Worm (Caenorhabditis elegans) whole organism, L4 larva: ENCODE results near the gene set-25.
A peak's percentile ranks its signal among the peaks of the same experiment; 100 is the strongest.

Experiments
- D1046.2 ChIP-seq: fragments of 200-800 bp; sonication (Bioruptor generic); IDR thresholded peaks from 2 replicates; pipeline ENCODE4 v1.3.6; 2022; ENCODE audit warnings: missing genetic modification characterization, missing compliant biosample characterization
- F37D6.2 ChIP-seq: sonication (generic microtip); optimal IDR thresholded peaks from 2 replicates; lab custom pipeline; 2016; ENCODE audit warnings: mild to moderate bottlenecking, missing genetic modification characterization, missing compliant biosample characterization
- F49E8.2 ChIP-seq: sonication (generic microtip); optimal IDR thresholded peaks from 2 replicates; lab custom pipeline; 2016; ENCODE audit warnings: missing compliant biosample characterization, mild to moderate bottlenecking, missing genetic modification characterization, borderline replicate concordance
- T26A8.4 ChIP-seq: fragments of 200-800 bp; sonication (Bioruptor generic); IDR thresholded peaks from 2 replicates; pipeline ENCODE4 v1.3.6; 2022; ENCODE audit warnings: missing genetic modification characterization, missing compliant biosample characterization
- ZK337.2 ChIP-seq: fragments of 200-800 bp; sonication (Bioruptor generic); IDR thresholded peaks from 2 replicates; pipeline ENCODE4 v1.3.6; 2022; ENCODE audit warnings: missing genetic modification reagents, missing genetic modification characterization, missing compliant biosample characterization
- aha-1 ChIP-seq: fragments of 150-350 bp; peaks from one replicate; lab custom pipeline; 2014; ENCODE audit warnings: missing biosample characterization, missing genetic modification characterization
- ama-1 ChIP-seq: fragments of 150-350 bp; optimal IDR thresholded peaks from 2 replicates; lab custom pipeline; 2014; ENCODE audit warnings: inconsistent platforms, mixed read lengths
- attf-4 ChIP-seq: sonication (generic microtip); optimal IDR thresholded peaks from 3 replicates; lab custom pipeline; 2017; ENCODE audit warnings: missing biosample characterization, missing genetic modification characterization
- ceh-20 ChIP-seq: fragments of 200-800 bp; sonication (Bioruptor generic); IDR thresholded peaks from 2 replicates; pipeline ENCODE4 v1.3.6; 2022; ENCODE audit warnings: missing genetic modification reagents, missing genetic modification characterization, missing compliant biosample characterization
- ceh-28 ChIP-seq: fragments of 150-350 bp; optimal IDR thresholded peaks from 2 replicates; lab custom pipeline; 2014; ENCODE audit warnings: missing biosample characterization, missing genetic modification reagents, missing genetic modification characterization
- ceh-62 ChIP-seq: sonication (generic microtip); optimal IDR thresholded peaks from 2 replicates; lab custom pipeline; 2017; ENCODE audit warnings: missing biosample characterization, missing genetic modification characterization
- ceh-82 ChIP-seq: sonication (generic microtip); optimal IDR thresholded peaks from 2 replicates; lab custom pipeline; 2017; ENCODE audit warnings: missing biosample characterization, missing genetic modification characterization
- cey-2 ChIP-seq: sonication (generic microtip); optimal IDR thresholded peaks from 3 replicates; lab custom pipeline; 2017; ENCODE audit warnings: missing genetic modification characterization, mild to moderate bottlenecking, missing compliant biosample characterization, antibody characterized with exemption, borderline replicate concordance; ENCODE audit not compliant: insufficient read depth
- ctbp-1 ChIP-seq: fragments of 200-800 bp; sonication (Bioruptor generic); IDR thresholded peaks from 2 replicates; pipeline ENCODE4 v1.3.6; 2022; ENCODE audit warnings: missing genetic modification reagents, missing genetic modification characterization, missing compliant biosample characterization
- daf-12 ChIP-seq: fragments of 150-350 bp; optimal IDR thresholded peaks from 2 replicates; lab custom pipeline; 2014; ENCODE audit warnings: missing biosample characterization, missing genetic modification reagents, missing genetic modification characterization
- daf-16 ChIP-seq, 3 experiments: sonication (generic microtip); optimal IDR thresholded peaks; 2 replicates each; lab custom pipeline; 2016 to 2017; ENCODE audit warnings: missing genetic modification characterization in 3 of 3, missing genetic modification reagents in 3 of 3, mild to moderate bottlenecking in 2 of 3, missing compliant biosample characterization in 2 of 3, missing biosample characterization in 1 of 3, moderate library complexity in 1 of 3
- dmd-6 ChIP-seq: fragments of 200-800 bp; sonication (Bioruptor generic); IDR thresholded peaks from 2 replicates; pipeline ENCODE4 v1.3.6; 2022; ENCODE audit warnings: missing genetic modification reagents, missing genetic modification characterization, missing compliant biosample characterization
- dpl-1 ChIP-seq: fragments of 150-350 bp; optimal IDR thresholded peaks from 2 replicates; lab custom pipeline; 2014; ENCODE audit warnings: missing biosample characterization, missing genetic modification reagents, missing genetic modification characterization
- dve-1 ChIP-seq: sonication (generic microtip); optimal IDR thresholded peaks from 2 replicates; lab custom pipeline; 2017; ENCODE audit warnings: antibody characterized with exemption, mild to moderate bottlenecking, missing genetic modification characterization, missing compliant biosample characterization; ENCODE audit not compliant: insufficient read depth
- egl-27 ChIP-seq: sonication (generic microtip); optimal IDR thresholded peaks from 3 replicates; lab custom pipeline; 2017; ENCODE audit warnings: missing biosample characterization, missing genetic modification reagents, missing genetic modification characterization
- egl-43 ChIP-seq: fragments of 200-800 bp; sonication (Bioruptor generic); IDR thresholded peaks from 2 replicates; pipeline ENCODE4 v1.3.6; 2022; ENCODE audit warnings: missing genetic modification reagents, missing genetic modification characterization, missing compliant biosample characterization
- fkh-10 ChIP-seq: fragments of 150-350 bp; optimal IDR thresholded peaks from 2 replicates; lab custom pipeline; 2014; ENCODE audit warnings: missing biosample characterization, missing genetic modification reagents, missing genetic modification characterization
- hif-1 ChIP-seq, 2 experiments: sonication (generic microtip); optimal IDR thresholded peaks; 2 replicates each; lab custom pipeline; 2016 to 2017; ENCODE audit warnings: missing compliant biosample characterization in 2 of 2, missing genetic modification characterization in 2 of 2, missing genetic modification reagents in 2 of 2, missing genotype in 2 of 2, mild to moderate bottlenecking in 1 of 2
- hlh-11 ChIP-seq: fragments of 200-800 bp; sonication (Bioruptor generic); optimal IDR thresholded peaks from 2 replicates; lab custom pipeline; 2018; ENCODE audit warnings: mild to moderate bottlenecking, missing genetic modification characterization, missing compliant biosample characterization
- hlh-30 ChIP-seq: sonication (generic microtip); optimal IDR thresholded peaks from 2 replicates; lab custom pipeline; 2017; ENCODE audit warnings: antibody characterized with exemption, mild to moderate bottlenecking, missing genetic modification characterization, missing compliant biosample characterization; ENCODE audit not compliant: insufficient read depth
- hmg-1.1 ChIP-seq: fragments of 200-800 bp; sonication (Bioruptor generic); IDR thresholded peaks from 2 replicates; pipeline ENCODE4 v1.3.6; 2022; ENCODE audit warnings: missing genetic modification reagents, missing genetic modification characterization, missing compliant biosample characterization
- lin-38 ChIP-seq: fragments of 200-800 bp; sonication (Bioruptor generic); IDR thresholded peaks from 2 replicates; pipeline ENCODE4 v1.3.6; 2022; ENCODE audit warnings: missing genetic modification reagents, missing genetic modification characterization, missing compliant biosample characterization
- lin-39 ChIP-seq: fragments of 150-350 bp; optimal IDR thresholded peaks from 2 replicates; lab custom pipeline; 2014; ENCODE audit warnings: missing biosample characterization, missing genetic modification reagents, missing genetic modification characterization
- lir-3 ChIP-seq: sonication (generic microtip); optimal IDR thresholded peaks from 2 replicates; lab custom pipeline; 2016; ENCODE audit warnings: mild to moderate bottlenecking, missing genetic modification characterization, missing compliant biosample characterization
- lsy-2 ChIP-seq, 2 experiments: fragments of 150-350 bp in 1 of 2; sonication (generic microtip) in 1 of 2; optimal IDR thresholded peaks; 2 replicates each; lab custom pipeline; 2014 to 2017; ENCODE audit warnings: missing biosample characterization in 2 of 2, missing genetic modification characterization in 2 of 2
- madf-5 ChIP-seq, 2 experiments: fragments of 200-800 bp; sonication (Bioruptor generic); IDR thresholded peaks; 2 replicates each; pipeline ENCODE4 v1.3.6; 2022; ENCODE audit warnings: missing compliant biosample characterization in 2 of 2, missing genetic modification characterization in 2 of 2
- madf-9 ChIP-seq: fragments of 200-800 bp; sonication (Bioruptor generic); conservative IDR thresholded peaks from 2 replicates; pipeline ENCODE4 v1.3.6; 2022; ENCODE audit warnings: missing genetic modification reagents, missing genetic modification characterization, missing compliant biosample characterization
- mdl-1 ChIP-seq, 2 experiments: fragments of 150-350 bp in 1 of 2; sonication (generic microtip) in 1 of 2; optimal IDR thresholded peaks; 2 replicates each; lab custom pipeline; 2014 to 2017; ENCODE audit warnings: missing biosample characterization in 2 of 2, missing genetic modification characterization in 2 of 2
- mdt-29 ChIP-seq: fragments of 200-800 bp; sonication (Bioruptor generic); IDR thresholded peaks from 2 replicates; pipeline ENCODE4 v1.3.6; 2022; ENCODE audit warnings: missing genetic modification reagents, missing genetic modification characterization, missing compliant biosample characterization
- mep-1 ChIP-seq: fragments of 150-350 bp; sonication (generic microtip); optimal IDR thresholded peaks from 3 replicates; lab custom pipeline; 2014; ENCODE audit warnings: missing biosample characterization, missing genetic modification characterization
- nhr-11 ChIP-seq: fragments of 150-350 bp; optimal IDR thresholded peaks from 2 replicates; lab custom pipeline; 2014; ENCODE audit warnings: missing biosample characterization, missing genetic modification characterization
- nhr-111 ChIP-seq: fragments of 200-800 bp; sonication (Bioruptor generic); optimal IDR thresholded peaks from 2 replicates; lab custom pipeline; 2018; ENCODE audit warnings: mild to moderate bottlenecking, missing genetic modification characterization, missing compliant biosample characterization
- nhr-6 ChIP-seq: fragments of 150-350 bp; optimal IDR thresholded peaks from 2 replicates; lab custom pipeline; 2014; ENCODE audit warnings: missing biosample characterization, missing genetic modification characterization
- rbr-2 ChIP-seq: sonication (generic microtip); optimal IDR thresholded peaks from 2 replicates; lab custom pipeline; 2016; ENCODE audit warnings: missing genotype, missing genetic modification characterization, missing compliant biosample characterization
- sdz-12 ChIP-seq: fragments of 200-800 bp; sonication (Bioruptor generic); optimal IDR thresholded peaks from 2 replicates; lab custom pipeline; 2018; ENCODE audit warnings: mild to moderate bottlenecking, missing genetic modification characterization, missing compliant biosample characterization
- set-16 ChIP-seq: fragments of 200-800 bp; sonication (Bioruptor generic); IDR thresholded peaks from 2 replicates; pipeline ENCODE4 v1.3.6; 2022; ENCODE audit warnings: missing genetic modification reagents, missing genetic modification characterization, missing compliant biosample characterization
- skn-1 ChIP-seq: fragments of 150-350 bp; optimal IDR thresholded peaks from 2 replicates; lab custom pipeline; 2014; ENCODE audit warnings: missing biosample characterization, missing genetic modification characterization
- snpc-4 ChIP-seq: fragments of 150-350 bp; optimal IDR thresholded peaks from 2 replicates; lab custom pipeline; 2014; ENCODE audit warnings: missing biosample characterization, missing genetic modification characterization
- unc-62 ChIP-seq, 3 experiments: fragments of 150-350 bp in 1 of 3; sonication (generic microtip); optimal IDR thresholded peaks in 2 of 3; peaks in 1 of 3; 1 replicate in 1 of 3; 2 replicates in 2 of 3; lab custom pipeline; 2014 to 2017; ENCODE audit warnings: missing biosample characterization in 3 of 3, missing genetic modification characterization in 3 of 3, missing genetic modification reagents in 3 of 3, missing genotype in 1 of 3
- zag-1 ChIP-seq: fragments of 150-350 bp; optimal IDR thresholded peaks from 2 replicates; lab custom pipeline; 2014; ENCODE audit warnings: missing biosample characterization, missing genetic modification characterization
- zfp-3 ChIP-seq: fragments of 200-800 bp; sonication (Bioruptor generic); conservative IDR thresholded peaks from 2 replicates; pipeline ENCODE4 v1.3.6; 2022; ENCODE audit warnings: missing genetic modification reagents, missing genetic modification characterization, missing compliant biosample characterization
- zip-11 ChIP-seq: fragments of 200-800 bp; sonication (Bioruptor generic); IDR thresholded peaks from 2 replicates; pipeline ENCODE4 v1.3.6; 2022; ENCODE audit warnings: missing genetic modification characterization, missing compliant biosample characterization
- zip-2 ChIP-seq: fragments of 150-350 bp; optimal IDR thresholded peaks from 2 replicates; lab custom pipeline; 2014; ENCODE audit warnings: missing biosample characterization, missing genetic modification characterization
- ztf-11 ChIP-seq: fragments of 150-350 bp; optimal IDR thresholded peaks from 2 replicates; lab custom pipeline; 2014; ENCODE audit warnings: missing biosample characterization, missing genetic modification characterization
- ztf-7 ChIP-seq: fragments of 150-350 bp; optimal IDR thresholded peaks from 2 replicates; lab custom pipeline; 2014; ENCODE audit warnings: missing biosample characterization, missing genetic modification characterization

The set-25 gene

ce11 chrIII:13275784-13276183 is 17.1 kb downstream of the set-25 start:
- TF ChIP-seq snpc-4 (tag; lab: Kevin White, UChicago) (no peak), sdz-12 (peak; percentile 15), ceh-28 (tag; lab: Kevin White, UChicago) (no peak), hlh-11 (peak; percentile 81), lin-39 (peak; percentile 39), ceh-20 (peak; percentile 58; the same call in 1 of the 2 replicates), lin-38 (GFP tag; lab: Robert Waterston, UW) (peak; percentile 51), hmg-1.1 (GFP tag; lab: Robert Waterston, UW) (peak; percentile 72), T26A8.4 (GFP tag; lab: Robert Waterston, UW) (0 out of 2 replicates have a peak, but pooled peaks have one; percentile 25), rbr-2 (tag; lab: Kevin White, UChicago) (peak; percentile 83), F37D6.2 (tag; lab: Kevin White, UChicago) (peak; percentile 62), ztf-7 (tag; lab: Kevin White, UChicago) (no peak), nhr-111 (no peak), daf-12 (tag; lab: Kevin White, UChicago) (no peak), mdt-29 (no peak), madf-9 (GFP tag; lab: Robert Waterston, UW) (0 out of 2 replicates have a peak, but pooled peaks have one; percentile 29), zag-1 (peak; percentile 56), egl-43 (GFP tag; lab: Robert Waterston, UW) (peak; percentile 85; the same call in 1 of the 2 replicates), cey-2 (no peak), zfp-3 (no peak), daf-16 (GFP tag; optimal IDR thresholded peaks at IDR 0.05; lab: Kevin White, UChicago) (no peak), daf-16 (tag; optimal IDR thresholded peaks at IDR 0.05; lab: Kevin White, UChicago) (peak; percentile 27), mep-1 (tag; lab: Kevin White, UChicago) (peak; percentile 74), unc-62 (GFP tag; optimal IDR thresholded peaks at IDR 0.05 in 1 of 2; lab: Kevin White, UChicago) (peak in 1 of 2 experiments; percentile 99), unc-62 (tag; optimal IDR thresholded peaks at IDR 0.05; lab: Kevin White, UChicago) (no peak), nhr-11 (tag; lab: Kevin White, UChicago) (peak; percentile 39), set-16 (GFP tag; lab: Robert Waterston, UW) (peak; percentile 80), fkh-10 (GFP tag; lab: Kevin White, UChicago) (peak; percentile 41), skn-1 (no peak), dpl-1 (GFP tag; lab: Kevin White, UChicago) (peak; percentile 48), lsy-2 (tag; optimal IDR thresholded peaks at IDR 0.05; lab: Kevin White, UChicago) (peak; percentile 21 to 80), ceh-62 (no peak), D1046.2 (GFP tag; lab: Robert Waterston, UW) (no peak), nhr-6 (tag; lab: Kevin White, UChicago) (peak; percentile 26), ZK337.2 (GFP tag; lab: Robert Waterston, UW) (0 out of 2 replicates have a peak, but pooled peaks have one; percentile 44), zip-11 (GFP tag; lab: Robert Waterston, UW) (no peak), mdl-1 (tag; optimal IDR thresholded peaks at IDR 0.05; lab: Kevin White, UChicago) (peak in 1 of 2 experiments; percentile 77), aha-1 (peak; percentile 97), egl-27 (tag; lab: Kevin White, UChicago) (no peak), zip-2 (tag; lab: Kevin White, UChicago) (no peak), dmd-6 (GFP tag; lab: Robert Waterston, UW) (peak; percentile 36; the same call in 1 of the 2 replicates), dve-1 (tag; lab: Kevin White, UChicago) (peak; percentile 60), hlh-30 (tag; lab: Kevin White, UChicago) (peak; percentile 85), ztf-11 (tag; lab: Kevin White, UChicago) (no peak), ctbp-1 (peak; percentile 80), hif-1 (tag; optimal IDR thresholded peaks at IDR 0.05; lab: Kevin White, UChicago) (peak in 1 of 2 experiments; percentile 60), attf-4 (tag; lab: Kevin White, UChicago) (no peak), lir-3 (tag; lab: Kevin White, UChicago) (no peak), ceh-82 (no peak), ama-1 (lab: Kevin White, UChicago) (no peak), madf-5 (GFP tag; IDR thresholded peaks at IDR 0.05; lab: Robert Waterston, UW) (no peak), F49E8.2 (tag; lab: Kevin White, UChicago) (no peak)
